Fruit fly (Drosophila melanogaster) whole organism, adult: Measurements from ENCODE around the gene Bcs1.

ENCODE experiments used
- CG1620 ChIP-seq: fragments of 200-800 bp; sonication (Bioruptor generic); optimal IDR thresholded peaks from 2 replicates; lab custom pipeline; 2016; ENCODE audit warnings: missing biosample characterization, missing genetic modification characterization
- CG7045 ChIP-seq: fragments of 200-800 bp; sonication (Bioruptor generic); optimal IDR thresholded peaks from 2 replicates; lab custom pipeline; 2017; ENCODE audit warnings: missing biosample characterization, mild to moderate bottlenecking, missing genetic modification characterization
- CG7101 ChIP-seq: fragments of 200-800 bp; sonication (Bioruptor generic); optimal IDR thresholded peaks from 2 replicates; lab custom pipeline; 2018; ENCODE audit warnings: missing biosample characterization, mild to moderate bottlenecking, missing genetic modification characterization, moderate library complexity
- bab1 ChIP-seq: fragments of 200-800 bp; sonication (Bioruptor generic); optimal IDR thresholded peaks from 3 replicates; lab custom pipeline; 2019; ENCODE audit warnings: missing biosample characterization, mild to moderate bottlenecking, missing genetic modification characterization, moderate library complexity
- cnc ChIP-seq, 2 experiments: fragments of >200 bp; optimal IDR thresholded peaks; 2 replicates each; lab custom pipeline; 2017
- kay ChIP-seq: fragments of 200-800 bp; sonication (Bioruptor generic); peaks from one replicate; lab custom pipeline; 2016; ENCODE audit warnings: missing biosample characterization, missing genetic modification characterization, borderline replicate concordance
- ovo ChIP-seq: fragments of 200-800 bp; sonication (Bioruptor generic); optimal IDR thresholded peaks from 2 replicates; lab custom pipeline; 2016; ENCODE audit warnings: missing biosample characterization, missing genetic modification characterization
- toe ChIP-seq: fragments of 200-800 bp; sonication (Bioruptor generic); optimal IDR thresholded peaks from 2 replicates; lab custom pipeline; 2016; ENCODE audit warnings: missing biosample characterization, missing genetic modification characterization

DNA sequence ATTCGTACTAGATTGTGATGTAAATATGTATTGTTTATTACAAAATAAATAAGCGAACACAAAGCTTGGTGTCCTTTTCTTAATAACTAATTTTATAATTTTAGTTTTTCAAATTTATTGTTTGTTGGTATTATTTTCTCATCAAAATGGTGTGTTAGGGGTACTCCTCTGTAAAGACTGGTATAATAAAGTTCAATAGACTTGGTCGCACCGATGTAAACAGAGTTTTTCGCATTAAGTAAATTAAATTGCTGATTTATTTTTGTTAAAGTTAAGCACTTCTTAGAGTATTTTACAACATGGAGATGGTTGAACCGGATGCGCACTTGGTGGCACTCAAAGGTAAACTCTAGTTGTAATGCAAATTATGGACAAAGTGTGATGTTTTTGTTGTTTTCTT, 44.1 kb downstream of the Bcs1 start, which contains the start of gene CG4953:
- TF ChIP-seq cnc (optimal IDR thresholded peaks at IDR 0.05; lab: Kevin White, UChicago) (no peak), kay (GFP tag; lab: Kevin White, UChicago) (no peak), toe (no peak), CG7101 (tag; lab: Kevin White, UChicago) (no peak), CG7045 (no peak), CG1620 (GFP tag; lab: Kevin White, UChicago) (no peak), ovo (GFP tag; lab: Kevin White, UChicago) (no peak), bab1 (no peak)
